Fruit fly (Drosophila melanogaster): Measurements from ENCODE around the gene per.

- TF ChIP-seq Awh (GFP tag; IDR thresholded peaks at IDR 0.05) (no peak), YL-1 (GFP tag; optimal IDR thresholded peaks at IDR 0.05) (no peak), CG2889 (GFP tag; IDR thresholded peaks at IDR 0.05) (no peak), scrt (GFP tag; optimal IDR thresholded peaks at IDR 0.05) (no peak), mirr (GFP tag; optimal IDR thresholded peaks at IDR 0.05) (no peak), emc (GFP tag; optimal IDR thresholded peaks at IDR 0.05) (no peak)
Observed at dm6 chrX:2662540-2663133, 22.7 kb upstream of the per start.

All from whole organism, embryonic.